Fruit fly (Drosophila melanogaster): ENCODE measurements around the gene OtopLa.

OtopLa gene

DNA sequence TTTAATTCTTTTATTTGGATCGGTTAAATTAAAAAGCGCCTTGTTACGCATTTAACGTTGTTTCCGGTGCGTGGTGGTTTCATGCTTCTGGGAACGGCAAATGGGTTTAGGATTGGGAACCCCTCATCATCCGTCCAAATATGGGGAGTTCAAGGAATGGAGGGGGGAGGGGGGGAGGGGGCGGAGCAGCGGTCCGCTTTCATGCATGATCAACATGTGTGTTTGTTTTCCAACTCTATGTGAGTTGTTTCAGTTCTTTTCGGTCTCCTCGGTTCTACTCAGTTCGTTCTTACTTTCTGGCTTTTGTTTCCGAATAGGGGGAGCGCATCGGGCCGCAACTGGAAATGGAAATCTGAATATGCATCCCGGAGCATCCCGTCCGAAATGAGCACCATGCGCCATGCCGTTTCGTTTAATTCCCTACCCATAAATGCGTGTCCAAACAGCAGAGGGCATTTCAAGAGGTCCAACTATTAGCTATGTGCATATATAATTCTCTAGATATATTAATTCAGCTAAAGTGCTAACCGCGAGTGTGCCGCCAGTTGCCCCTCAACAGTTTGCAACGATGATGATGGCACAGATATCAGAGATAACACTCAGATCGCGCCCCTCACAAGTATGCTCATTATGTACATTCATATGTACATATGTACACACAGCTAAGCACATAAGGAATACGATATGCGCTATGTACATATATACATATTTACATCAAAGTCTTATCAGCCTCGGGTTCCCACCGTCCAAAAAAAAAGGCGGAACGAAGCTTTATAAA lies 29.3 kb upstream of the OtopLa start:
- TF ChIP-seq Myc (optimal IDR thresholded peaks at IDR 0.05) (no peak), insv (optimal IDR thresholded peaks at IDR 0.05) (no peak), psq (optimal IDR thresholded peaks at IDR 0.05) (no peak), ttk (optimal IDR thresholded peaks at IDR 0.05) (no peak), h (optimal IDR thresholded peaks at IDR 0.05) (no peak), Sin3A (optimal IDR thresholded peaks at IDR 0.05) (no peak)

- no peak for TF ChIP-seq ttk (optimal IDR thresholded peaks at IDR 0.05)
- TF ChIP-seq Sin3A (optimal IDR thresholded peaks at IDR 0.05) = no peak
- TF ChIP-seq insv (optimal IDR thresholded peaks at IDR 0.05) = no peak
- no peak for TF ChIP-seq psq (optimal IDR thresholded peaks at IDR 0.05)
- TF ChIP-seq Myc (optimal IDR thresholded peaks at IDR 0.05) = no peak
- no peak for TF ChIP-seq h (optimal IDR thresholded peaks at IDR 0.05)
Measured at dm6 chrX:5676855-5677254, 28.6 kb upstream of the OtopLa start.

DNA sequence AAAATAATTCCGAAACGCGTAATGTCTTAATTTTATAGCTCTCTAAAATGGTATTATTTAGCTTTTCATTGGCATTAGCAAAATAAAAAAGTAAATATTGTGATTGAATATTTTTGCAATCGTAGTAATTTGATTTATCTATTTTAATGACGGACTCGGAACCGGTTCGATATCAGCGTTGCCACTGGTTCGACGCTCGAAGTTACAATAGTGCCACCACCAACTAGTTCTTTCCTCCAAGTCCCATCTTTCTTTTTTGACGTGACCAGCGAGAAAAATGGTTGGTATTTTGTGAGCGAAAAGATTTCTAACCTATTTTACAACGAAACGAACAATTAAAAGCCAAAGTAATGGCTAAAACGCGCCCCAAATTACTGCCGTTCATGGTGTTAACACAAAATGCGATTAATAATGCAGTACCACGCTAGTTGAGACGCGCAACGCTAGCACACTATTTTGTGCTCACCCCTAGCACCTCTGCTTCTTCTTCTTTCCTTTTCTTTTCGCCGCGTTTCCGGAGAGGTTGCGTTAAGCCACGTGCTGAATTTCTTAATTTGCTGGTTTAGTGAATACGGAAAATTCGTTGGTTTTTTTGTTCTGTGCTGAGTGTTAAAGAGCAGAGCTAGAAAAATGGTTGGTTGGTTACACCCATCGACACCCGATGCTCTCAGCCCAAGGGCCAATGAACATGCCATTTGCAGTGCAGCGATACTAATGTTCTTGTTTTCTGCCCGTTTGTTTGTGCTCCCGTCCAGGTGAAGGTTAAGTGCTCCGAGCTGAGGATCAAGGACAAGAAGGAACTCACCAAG lies 24.2 kb upstream of the OtopLa start, which contains the start of gene RpL35:
RpL35 (plus strand) TSS at position 159 of the 809 bp plus-strand sequence.
- TF ChIP-seq insv (optimal IDR thresholded peaks at IDR 0.05) = no peak
- no peak for TF ChIP-seq psq (optimal IDR thresholded peaks at IDR 0.05)
- no peak for TF ChIP-seq Myc (optimal IDR thresholded peaks at IDR 0.05)
- TF ChIP-seq Sin3A (optimal IDR thresholded peaks at IDR 0.05) = no peak
- TF ChIP-seq h (optimal IDR thresholded peaks at IDR 0.05) = no peak
- TF ChIP-seq ttk (optimal IDR thresholded peaks at IDR 0.05) = no peak

DNA sequence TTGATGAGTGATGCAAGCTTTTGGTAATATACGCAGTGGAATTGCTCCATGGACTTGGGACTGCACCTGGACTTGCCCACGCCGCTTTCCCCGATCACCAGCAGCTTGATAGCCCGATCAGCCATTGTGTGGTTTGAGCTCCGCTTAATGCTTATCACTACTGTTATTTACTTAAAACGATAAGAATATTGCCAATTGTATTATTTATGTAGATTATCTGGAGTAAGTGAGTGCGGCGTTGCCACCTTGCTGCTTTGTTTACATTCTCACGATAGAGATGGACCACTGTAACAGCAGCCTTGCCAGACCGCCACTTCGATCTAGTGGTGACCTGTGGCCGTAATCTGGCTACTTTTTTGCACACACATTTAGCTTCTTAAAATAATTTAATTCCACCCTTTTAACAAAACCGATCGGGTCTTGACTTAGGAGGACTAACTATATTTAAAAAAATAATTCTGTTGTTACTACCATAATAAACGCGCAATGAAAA lies 23.3 kb upstream of the OtopLa start, which contains the start of gene Rab18:
Rab18 (minus strand) TSS at position 276 of the 493 bp plus-strand sequence.
- TF ChIP-seq insv (optimal IDR thresholded peaks at IDR 0.05) (no peak), Myc (optimal IDR thresholded peaks at IDR 0.05) (no peak), psq (optimal IDR thresholded peaks at IDR 0.05) (no peak)

dm6 chrX:5665902-5666301 lies 17.6 kb upstream of the OtopLa start, which contains the start of the genes Sirt4 and CG4119:
Gene Sirt4 (minus strand): TSS chrX:5665940.
Gene CG4119 (plus strand): TSS chrX:5666052.
- TF ChIP-seq insv (optimal IDR thresholded peaks at IDR 0.05) = no peak
- TF ChIP-seq ttk (optimal IDR thresholded peaks at IDR 0.05) = no peak
- no peak for TF ChIP-seq psq (optimal IDR thresholded peaks at IDR 0.05)
- TF ChIP-seq Sin3A (optimal IDR thresholded peaks at IDR 0.05) = no peak

DNA sequence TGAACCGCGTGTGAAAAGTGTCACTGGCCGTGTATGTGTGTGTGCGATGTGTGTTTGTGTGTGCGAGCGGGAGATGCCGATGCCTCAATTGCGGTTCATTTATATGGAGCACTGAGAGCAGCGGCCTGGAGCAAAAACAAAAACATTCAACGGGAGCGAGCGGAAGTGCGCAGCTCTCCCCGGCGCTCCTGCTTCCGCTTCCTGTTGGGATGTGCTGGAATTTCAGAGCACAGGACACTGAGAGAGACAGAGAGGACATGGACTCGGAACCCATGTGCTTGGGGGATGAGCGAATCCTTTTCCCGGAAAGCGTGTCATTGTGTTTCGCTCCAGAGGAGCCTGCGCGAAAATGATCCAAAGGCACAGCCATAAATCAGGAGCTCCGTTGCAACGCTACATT lies 15.9 kb upstream of the OtopLa start:
- TF ChIP-seq Sin3A (optimal IDR thresholded peaks at IDR 0.05) (no peak), h (optimal IDR thresholded peaks at IDR 0.05) (no peak), psq (optimal IDR thresholded peaks at IDR 0.05) (no peak), ttk (optimal IDR thresholded peaks at IDR 0.05) (no peak), Myc (optimal IDR thresholded peaks at IDR 0.05) (no peak), insv (optimal IDR thresholded peaks at IDR 0.05) (no peak)

DNA sequence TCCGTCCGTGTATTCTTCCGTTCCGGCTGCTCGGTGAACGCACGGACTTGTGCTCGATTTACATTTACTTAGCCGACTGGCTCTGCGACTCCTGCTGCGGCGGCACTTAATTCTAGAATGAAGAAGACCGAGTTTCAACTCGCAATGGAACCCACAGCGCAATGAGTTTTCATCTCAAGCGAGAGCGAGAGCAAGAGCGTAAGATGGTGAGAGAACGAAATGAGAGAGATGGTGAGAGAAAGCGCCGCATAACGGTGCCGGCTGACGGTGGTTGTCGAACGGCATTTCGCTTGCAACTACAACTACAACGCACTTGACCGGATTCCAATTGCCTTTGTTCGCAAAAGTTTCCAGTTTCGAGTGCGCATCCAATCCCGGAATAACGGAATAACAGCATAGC lies 14.5 kb upstream of the OtopLa start, which contains the start of gene OtopLc:
OtopLc (minus strand) TSS at position 101 of the 400 bp plus-strand sequence.
- no peak for TF ChIP-seq insv (optimal IDR thresholded peaks at IDR 0.05)
- no peak for TF ChIP-seq Myc (optimal IDR thresholded peaks at IDR 0.05)
- no peak for TF ChIP-seq ttk (optimal IDR thresholded peaks at IDR 0.05)
- TF ChIP-seq Sin3A (optimal IDR thresholded peaks at IDR 0.05) = no peak
- TF ChIP-seq h (optimal IDR thresholded peaks at IDR 0.05) = no peak
- no peak for TF ChIP-seq psq (optimal IDR thresholded peaks at IDR 0.05)

DNA sequence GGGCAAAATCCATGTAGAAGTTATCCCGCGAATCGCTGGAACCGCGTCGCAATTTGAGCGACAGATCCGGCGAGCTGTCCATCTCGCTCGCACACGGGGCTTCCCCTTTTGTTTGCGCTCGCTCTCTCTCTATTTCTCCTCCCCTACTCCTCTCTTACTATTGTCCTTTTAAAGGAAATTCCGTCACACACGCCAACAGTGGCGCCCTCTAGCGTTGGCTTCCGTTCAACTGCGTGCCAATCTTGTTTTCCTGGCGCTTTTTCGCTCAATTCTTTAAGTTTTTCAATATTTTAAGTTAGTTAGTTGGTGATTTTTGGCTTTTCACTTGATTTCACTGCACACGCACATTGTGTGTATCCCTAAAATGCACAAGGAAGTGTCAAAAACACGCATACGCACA lies 13.7 kb upstream of the OtopLa start:
- TF ChIP-seq Myc (optimal IDR thresholded peaks at IDR 0.05) = no peak
- no peak for TF ChIP-seq psq (optimal IDR thresholded peaks at IDR 0.05)
- no peak for TF ChIP-seq Sin3A (optimal IDR thresholded peaks at IDR 0.05)
- TF ChIP-seq h (optimal IDR thresholded peaks at IDR 0.05) = no peak
- TF ChIP-seq insv (optimal IDR thresholded peaks at IDR 0.05) = no peak
- TF ChIP-seq ttk (optimal IDR thresholded peaks at IDR 0.05) = no peak

- TF ChIP-seq h (optimal IDR thresholded peaks at IDR 0.05) (no peak), psq (optimal IDR thresholded peaks at IDR 0.05) (no peak), ttk (optimal IDR thresholded peaks at IDR 0.05) (no peak), insv (optimal IDR thresholded peaks at IDR 0.05) (no peak), Myc (optimal IDR thresholded peaks at IDR 0.05) (no peak), Sin3A (optimal IDR thresholded peaks at IDR 0.05) (no peak)
Measured at dm6 chrX:5649998-5650397, 1.7 kb upstream of the OtopLa start.

- TF ChIP-seq Myc (optimal IDR thresholded peaks at IDR 0.05) (no peak), insv (optimal IDR thresholded peaks at IDR 0.05) (no peak), h (optimal IDR thresholded peaks at IDR 0.05) (no peak)
Measured at dm6 chrX:5649387-5649786, 1.1 kb upstream of the OtopLa start.

- TF ChIP-seq psq (optimal IDR thresholded peaks at IDR 0.05) = no peak
- no peak for TF ChIP-seq Myc (optimal IDR thresholded peaks at IDR 0.05)
- TF ChIP-seq ttk (optimal IDR thresholded peaks at IDR 0.05) = no peak
- TF ChIP-seq h (optimal IDR thresholded peaks at IDR 0.05) = no peak
- no peak for TF ChIP-seq insv (optimal IDR thresholded peaks at IDR 0.05)
- TF ChIP-seq Sin3A (optimal IDR thresholded peaks at IDR 0.05) = no peak
Measured at dm6 chrX:5646228-5646627, 2.1 kb downstream of the OtopLa start.

dm6 chrX:5639083-5639482 lies 9.2 kb downstream of the OtopLa start:
- TF ChIP-seq ttk (optimal IDR thresholded peaks at IDR 0.05) = no peak
- TF ChIP-seq h (optimal IDR thresholded peaks at IDR 0.05) = no peak
- TF ChIP-seq insv (optimal IDR thresholded peaks at IDR 0.05) = no peak
- TF ChIP-seq Sin3A (optimal IDR thresholded peaks at IDR 0.05) = no peak
- TF ChIP-seq Myc (optimal IDR thresholded peaks at IDR 0.05) = no peak
- TF ChIP-seq psq (optimal IDR thresholded peaks at IDR 0.05) = no peak

Data from Kc167 (cell line).